Worm (Caenorhabditis elegans): Measurements from ENCODE around the gene Y39C12A.9.

DNA sequence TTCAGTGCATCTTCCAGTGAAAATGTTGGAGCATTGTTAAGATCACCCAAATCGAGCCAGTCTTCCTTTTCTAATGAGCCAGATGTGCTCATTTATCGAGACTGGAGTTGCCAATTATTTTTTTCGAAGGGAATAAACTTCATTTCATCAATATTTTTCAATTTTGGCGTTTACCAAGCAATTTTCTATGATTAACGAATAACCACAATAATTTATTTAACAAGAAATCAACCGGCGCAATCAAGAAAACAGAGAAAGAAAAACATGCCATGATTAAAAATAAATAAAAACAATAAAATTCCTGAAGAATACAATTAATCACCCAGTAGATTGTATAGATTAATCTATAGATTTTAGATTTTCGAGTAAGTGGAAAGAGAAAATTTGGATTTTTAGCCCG is 16.9 kb upstream of the Y39C12A.9 start, which contains the start of gene vps-8:
- TF ChIP-seq nhr-12 (tag; optimal IDR thresholded peaks at IDR 0.05) (no peak), unc-39 (tag; optimal IDR thresholded peaks at IDR 0.05) (no peak), unc-62 (GFP tag; optimal IDR thresholded peaks at IDR 0.05) (no peak), sptf-1 (tag; optimal IDR thresholded peaks at IDR 0.05) (no peak), lin-13 (tag; optimal IDR thresholded peaks at IDR 0.05) (no peak), nhr-237 (tag; optimal IDR thresholded peaks at IDR 0.05) (no peak), elt-1 (tag; optimal IDR thresholded peaks at IDR 0.05; ENCODE audit: borderline replicate concordance, insufficient read depth) (no peak), nhr-28 (tag; optimal IDR thresholded peaks at IDR 0.05) (no peak), ceh-39 (tag; optimal IDR thresholded peaks at IDR 0.05) (no peak), snpc-4 (tag; optimal IDR thresholded peaks at IDR 0.05) (no peak), unc-120 (tag; optimal IDR thresholded peaks at IDR 0.05; ENCODE audit: poor library complexity, severe bottlenecking) (no peak)

Data from whole organism, mixed stage, embryonic.